Worm (Caenorhabditis elegans) whole organism, late embryonic: ENCODE data around the gene F40G9.14.

ENCODE experiments used
- C08G9.2 ChIP-seq: sonication (generic microtip); optimal IDR thresholded peaks from 2 replicates; lab custom pipeline; 2016; ENCODE audit warnings: mild to moderate bottlenecking, missing genetic modification characterization, moderate library complexity, missing compliant biosample characterization
- Y22D7AL.16 ChIP-seq: sonication (generic microtip); optimal IDR thresholded peaks from 2 replicates; lab custom pipeline; 2016; ENCODE audit warnings: missing genetic modification characterization, missing compliant biosample characterization
- ama-1 ChIP-seq: fragments of 150-350 bp; optimal IDR thresholded peaks from 2 replicates; lab custom pipeline; 2014
- ceh-31 ChIP-seq: sonication (generic microtip); optimal IDR thresholded peaks from 2 replicates; lab custom pipeline; 2016; ENCODE audit warnings: missing genetic modification characterization, missing compliant biosample characterization
- ceh-48 ChIP-seq: sonication (generic microtip); optimal IDR thresholded peaks from 2 replicates; lab custom pipeline; 2016; ENCODE audit warnings: missing genetic modification characterization, inconsistent platforms, missing compliant biosample characterization
- nfya-1 ChIP-seq: sonication (generic microtip); optimal IDR thresholded peaks from 2 replicates; lab custom pipeline; 2017; ENCODE audit warnings: missing genetic modification characterization, mild to moderate bottlenecking, missing compliant biosample characterization, antibody characterized with exemption, moderate library complexity
- nhr-11 ChIP-seq: fragments of 150-350 bp; optimal IDR thresholded peaks from 2 replicates; lab custom pipeline; 2014; ENCODE audit warnings: missing biosample characterization, missing genetic modification characterization
- pha-4 ChIP-seq: fragments of 150-350 bp; optimal IDR thresholded peaks from 2 replicates; lab custom pipeline; 2018; ENCODE audit warnings: missing biosample characterization, missing genetic modification reagents, missing genetic modification characterization
- sox-4 ChIP-seq: sonication (generic microtip); optimal IDR thresholded peaks from 2 replicates; lab custom pipeline; 2017; ENCODE audit warnings: mild to moderate bottlenecking, missing genetic modification characterization, inconsistent platforms, missing compliant biosample characterization

DNA sequence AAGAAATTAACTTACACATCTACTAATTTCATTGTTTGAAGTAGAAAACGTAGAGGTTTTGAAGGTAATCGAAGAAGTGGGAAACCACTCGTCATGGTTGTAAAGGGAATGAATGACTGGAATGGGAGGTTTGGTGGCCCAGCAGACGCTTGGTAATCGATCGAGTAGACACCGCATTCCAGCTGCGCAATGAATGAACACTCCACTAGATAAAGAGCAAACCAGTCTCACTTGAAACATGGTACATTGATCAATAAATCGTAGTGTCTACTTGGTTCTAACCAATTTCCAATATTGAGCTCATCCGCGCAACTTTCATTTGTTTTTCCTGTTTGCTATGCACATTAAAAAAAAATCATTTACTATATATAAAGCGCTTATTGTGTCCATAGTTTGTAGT lies 31.2 kb downstream of the F40G9.14 start, which contains the start of gene fbxb-84:
- no peak for TF ChIP-seq ceh-48
- no peak for TF ChIP-seq sox-4
- TF ChIP-seq ama-1 (lab: Kevin White, UChicago) = no peak
- TF ChIP-seq Y22D7AL.16 = no peak
- no peak for TF ChIP-seq nhr-11 (tag; lab: Kevin White, UChicago)
- TF ChIP-seq ceh-31 (tag; lab: Kevin White, UChicago) = no peak
- no peak for TF ChIP-seq C08G9.2 (tag; lab: Kevin White, UChicago)
- TF ChIP-seq pha-4 = no peak
- TF ChIP-seq nfya-1 (tag; lab: Kevin White, UChicago) = no peak
